Worm (Caenorhabditis elegans) whole organism, L3 larva: Measurements from ENCODE around the gene hpd-1.
A peak's percentile ranks its signal among the peaks of the same experiment; 100 is the strongest.

ENCODE experiments used
- aly-2 ChIP-seq: fragments of 150-350 bp; optimal IDR thresholded peaks from 2 replicates; lab custom pipeline; 2014; ENCODE audit warnings: missing biosample characterization, missing genetic modification characterization
- ama-1 ChIP-seq: fragments of 150-350 bp; optimal IDR thresholded peaks from 2 replicates; lab custom pipeline; 2018
- ceh-82 ChIP-seq: fragments of 150-350 bp; optimal IDR thresholded peaks from 2 replicates; lab custom pipeline; 2014; ENCODE audit warnings: missing biosample characterization, missing genetic modification characterization
- elt-1 ChIP-seq: fragments of 150-350 bp; optimal IDR thresholded peaks from 2 replicates; lab custom pipeline; 2014; ENCODE audit warnings: missing biosample characterization, missing genetic modification characterization
- fos-1 ChIP-seq: fragments of 150-350 bp; optimal IDR thresholded peaks from 2 replicates; lab custom pipeline; 2014; ENCODE audit warnings: missing biosample characterization, missing genetic modification characterization
- jun-1 ChIP-seq: fragments of 150-350 bp; optimal IDR thresholded peaks from 2 replicates; lab custom pipeline; 2014; ENCODE audit warnings: missing biosample characterization, missing genetic modification reagents, missing genetic modification characterization
- mdl-1 ChIP-seq: fragments of 150-350 bp; optimal IDR thresholded peaks from 2 replicates; lab custom pipeline; 2014; ENCODE audit warnings: missing biosample characterization, missing genetic modification characterization
- nhr-11 ChIP-seq: fragments of 150-350 bp; optimal IDR thresholded peaks from 2 replicates; lab custom pipeline; 2014; ENCODE audit warnings: missing biosample characterization, missing genetic modification characterization
- nhr-237 ChIP-seq: fragments of 150-350 bp; optimal IDR thresholded peaks from 2 replicates; lab custom pipeline; 2014; ENCODE audit warnings: missing biosample characterization, missing genetic modification characterization
- nhr-77 ChIP-seq: fragments of 150-350 bp; optimal IDR thresholded peaks from 2 replicates; lab custom pipeline; 2014; ENCODE audit warnings: missing biosample characterization, missing genetic modification characterization
- pqm-1 ChIP-seq: fragments of 150-350 bp; optimal IDR thresholded peaks from 2 replicates; lab custom pipeline; 2017; ENCODE audit warnings: missing biosample characterization, missing genetic modification characterization, inconsistent platforms
- snpc-4 ChIP-seq: fragments of 150-350 bp; optimal IDR thresholded peaks from 2 replicates; lab custom pipeline; 2014; ENCODE audit warnings: missing biosample characterization, missing genetic modification characterization
- zag-1 ChIP-seq: fragments of 150-350 bp; optimal IDR thresholded peaks from 2 replicates; lab custom pipeline; 2014; ENCODE audit warnings: missing biosample characterization, missing genetic modification characterization
- ztf-4 ChIP-seq: fragments of 150-350 bp; optimal IDR thresholded peaks from 2 replicates; lab custom pipeline; 2014; ENCODE audit warnings: missing biosample characterization, missing genetic modification characterization

ce11 chrIII:10525927-10526326 is 9.4 kb upstream of the hpd-1 start:
- TF ChIP-seq nhr-77 (tag; lab: Kevin White, UChicago) (no peak), elt-1 (tag; lab: Kevin White, UChicago) (no peak), mdl-1 (tag; lab: Kevin White, UChicago) (no peak), ama-1 (lab: Kevin White, UChicago) (no peak), nhr-237 (no peak), ceh-82 (tag; lab: Kevin White, UChicago) (no peak), jun-1 (tag; lab: Kevin White, UChicago) (no peak), snpc-4 (no peak), nhr-11 (peak; percentile 50), fos-1 (tag; lab: Kevin White, UChicago) (no peak), ztf-4 (no peak), pqm-1 (tag; lab: Kevin White, UChicago) (no peak), zag-1 (tag; lab: Kevin White, UChicago) (no peak), aly-2 (tag; lab: Kevin White, UChicago) (no peak)
